Fruit fly (Drosophila melanogaster): Measurements from ENCODE around the gene Gcat.

DNA sequence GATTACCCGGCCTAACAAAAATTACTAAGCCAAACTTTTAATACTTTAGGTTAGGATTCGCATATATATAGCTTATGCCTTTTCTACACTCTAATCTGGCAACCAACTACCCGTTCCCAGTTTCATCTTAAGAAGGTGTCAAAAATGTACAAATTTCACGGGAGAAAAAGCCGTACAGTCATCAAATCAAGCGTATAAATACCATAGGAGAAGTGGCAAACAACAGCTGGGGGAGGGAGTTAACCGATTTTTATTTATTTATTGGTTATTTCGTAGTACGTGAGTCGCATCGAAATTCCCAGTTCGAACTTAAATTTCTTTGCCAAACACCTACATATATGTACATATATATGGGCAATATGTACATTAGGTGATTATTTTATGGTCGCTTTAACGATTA, 28.1 kb upstream of the Gcat start, which contains the start of gene CG7264:
- TF ChIP-seq Hr4 (GFP tag; optimal IDR thresholded peaks at IDR 0.05), result no peak
- TF ChIP-seq eg (GFP tag; IDR thresholded peaks at IDR 0.05), result no peak
- no peak for TF ChIP-seq Ets96B (tag; optimal IDR thresholded peaks at IDR 0.05)
- no peak for TF ChIP-seq CG3919 (GFP tag; optimal IDR thresholded peaks at IDR 0.05)
- TF ChIP-seq Eip78C (GFP tag), result no peak
- no peak for TF ChIP-seq CG6808 (GFP tag; optimal IDR thresholded peaks at IDR 0.05)
- no peak for TF ChIP-seq salr (GFP tag; optimal IDR thresholded peaks at IDR 0.05)
- no peak for TF ChIP-seq topi (GFP tag; optimal IDR thresholded peaks at IDR 0.05)
- no peak for TF ChIP-seq Sox102F (GFP tag; optimal IDR thresholded peaks at IDR 0.05)
- TF ChIP-seq Lpt (GFP tag; optimal IDR thresholded peaks at IDR 0.05), result no peak
- TF ChIP-seq CG10669 (GFP tag; optimal IDR thresholded peaks at IDR 0.05), result no peak
- TF ChIP-seq achi (GFP tag; optimal IDR thresholded peaks at IDR 0.05), result no peak
- TF ChIP-seq CG15336 (GFP tag; IDR thresholded peaks at IDR 0.05), result no peak
